Worm (Caenorhabditis elegans): ENCODE results near the gene cblc-1.
"Not testable (repeated sequence)": the region's sequence is repeated elsewhere in the genome, so short reads cannot be mapped to it uniquely, and the experiment has no call there.

ce11 chrII:4916462-4916861 is 24.5 kb downstream of the cblc-1 start, which contains the start of gene msp-31:
- TF ChIP-seq fos-1 (tag; optimal IDR thresholded peaks at IDR 0.05); ztf-4 (tag; optimal IDR thresholded peaks at IDR 0.05); zip-4 (GFP tag; optimal IDR thresholded peaks at IDR 0.05); unc-98 (GFP tag; IDR thresholded peaks at IDR 0.05); lin-39 (tag; optimal IDR thresholded peaks at IDR 0.05); nhr-71 (tag; optimal IDR thresholded peaks at IDR 0.05); nhr-237 (tag; optimal IDR thresholded peaks at IDR 0.05); grh-1 (GFP tag; IDR thresholded peaks at IDR 0.05); lin-35 (GFP tag; optimal IDR thresholded peaks at IDR 0.05); elt-2 (tag; optimal IDR thresholded peaks at IDR 0.05); blmp-1 (tag; optimal IDR thresholded peaks at IDR 0.05); lir-3 (tag; optimal IDR thresholded peaks at IDR 0.05; ENCODE audit: poor library complexity); elt-3 (tag; optimal IDR thresholded peaks at IDR 0.05): not testable (repeated sequence)

All from whole organism, L1 larva.